Fruit fly (Drosophila melanogaster) whole organism, adult: ENCODE results near the gene CG4281.
A peak's percentile ranks its signal among the peaks of the same experiment; 100 is the strongest.

ENCODE experiments used
- CG11617 ChIP-seq: fragments of 200-800 bp; sonication (Bioruptor generic); optimal IDR thresholded peaks from 2 replicates; lab custom pipeline; 2017; ENCODE audit warnings: mild to moderate bottlenecking, missing biosample characterization, missing genetic modification reagents, missing genetic modification characterization
- CG12768 ChIP-seq: fragments of 200-800 bp; sonication (Bioruptor generic); optimal IDR thresholded peaks from 2 replicates; lab custom pipeline; 2017; ENCODE audit warnings: missing biosample characterization, missing genetic modification characterization, mild to moderate bottlenecking, moderate library complexity, missing genetic modification reagents
- CG14711 ChIP-seq: fragments of 200-800 bp; sonication (Bioruptor generic); optimal IDR thresholded peaks from 2 replicates; lab custom pipeline; 2018; ENCODE audit warnings: missing biosample characterization, mild to moderate bottlenecking, missing genetic modification characterization, moderate library complexity
- CG1620 ChIP-seq: fragments of 200-800 bp; sonication (Bioruptor generic); optimal IDR thresholded peaks from 2 replicates; lab custom pipeline; 2016; ENCODE audit warnings: missing biosample characterization, missing genetic modification characterization
- CG33017 ChIP-seq: fragments of 200-800 bp; sonication (Bioruptor generic); optimal IDR thresholded peaks from 2 replicates; lab custom pipeline; 2018; ENCODE audit warnings: missing biosample characterization, mild to moderate bottlenecking, missing genetic modification characterization, moderate library complexity
- CG5204 ChIP-seq: fragments of 200-800 bp; sonication (Bioruptor generic); optimal IDR thresholded peaks from 2 replicates; lab custom pipeline; 2016; ENCODE audit warnings: missing biosample characterization, missing genetic modification characterization
- CG7045 ChIP-seq: fragments of 200-800 bp; sonication (Bioruptor generic); optimal IDR thresholded peaks from 2 replicates; lab custom pipeline; 2017; ENCODE audit warnings: missing biosample characterization, mild to moderate bottlenecking, missing genetic modification characterization
- CG7101 ChIP-seq: fragments of 200-800 bp; sonication (Bioruptor generic); optimal IDR thresholded peaks from 2 replicates; lab custom pipeline; 2018; ENCODE audit warnings: missing biosample characterization, mild to moderate bottlenecking, missing genetic modification characterization, moderate library complexity
- Clk ChIP-seq: fragments of 200-800 bp; sonication (Bioruptor generic); optimal IDR thresholded peaks from 2 replicates; lab custom pipeline; 2017; ENCODE audit warnings: missing biosample characterization, missing genetic modification characterization
- Crg-1 ChIP-seq: fragments of 200-800 bp; sonication (Bioruptor generic); optimal IDR thresholded peaks from 2 replicates; lab custom pipeline; 2016; ENCODE audit warnings: missing biosample characterization, missing genetic modification characterization
- Hr96 ChIP-seq: fragments of 200-800 bp; sonication (Bioruptor generic); optimal IDR thresholded peaks from 2 replicates; lab custom pipeline; 2016; ENCODE audit warnings: missing biosample characterization, missing genetic modification characterization
- Mnt ChIP-seq: fragments of 200-800 bp; sonication (Bioruptor generic); optimal IDR thresholded peaks from 2 replicates; lab custom pipeline; 2016; ENCODE audit warnings: missing biosample characterization, mild to moderate bottlenecking, missing genetic modification characterization
- bab1 ChIP-seq: fragments of 200-800 bp; sonication (Bioruptor generic); optimal IDR thresholded peaks from 3 replicates; lab custom pipeline; 2019; ENCODE audit warnings: missing biosample characterization, mild to moderate bottlenecking, missing genetic modification characterization, moderate library complexity
- cic ChIP-seq: fragments of 200-800 bp; sonication (Bioruptor generic); optimal IDR thresholded peaks from 2 replicates; lab custom pipeline; 2017; ENCODE audit warnings: missing biosample characterization, mild to moderate bottlenecking, missing genetic modification characterization, moderate library complexity
- cnc ChIP-seq, 2 experiments: fragments of >200 bp; optimal IDR thresholded peaks; 2 replicates each; lab custom pipeline; 2017
- kay ChIP-seq: fragments of 200-800 bp; sonication (Bioruptor generic); peaks from one replicate; lab custom pipeline; 2016; ENCODE audit warnings: missing biosample characterization, missing genetic modification characterization, borderline replicate concordance
- ovo ChIP-seq: fragments of 200-800 bp; sonication (Bioruptor generic); optimal IDR thresholded peaks from 2 replicates; lab custom pipeline; 2016; ENCODE audit warnings: missing biosample characterization, missing genetic modification characterization
- pad ChIP-seq: fragments of 200-800 bp; sonication (Bioruptor generic); optimal IDR thresholded peaks from 3 replicates; lab custom pipeline; 2017; ENCODE audit warnings: missing biosample characterization, missing genetic modification characterization, mild to moderate bottlenecking, moderate library complexity, missing genetic modification reagents
- tj ChIP-seq: fragments of 200-800 bp; sonication (Bioruptor generic); optimal IDR thresholded peaks from 3 replicates; lab custom pipeline; 2017; ENCODE audit warnings: missing biosample characterization, mild to moderate bottlenecking, missing genetic modification characterization, moderate library complexity
- toe ChIP-seq: fragments of 200-800 bp; sonication (Bioruptor generic); optimal IDR thresholded peaks from 2 replicates; lab custom pipeline; 2016; ENCODE audit warnings: missing biosample characterization, missing genetic modification characterization

CG4281 gene

dm6 chrX:2032821-2033436 is 32.0 kb downstream of the CG4281 start:
- peak; percentile 35 for TF ChIP-seq pad (GFP tag; lab: Kevin White, UChicago)
- no peak for TF ChIP-seq bab1 (GFP tag; lab: Kevin White, UChicago)
- peak; percentile 66 for TF ChIP-seq CG14711 (tag; lab: Kevin White, UChicago)
- peak; percentile 25 for TF ChIP-seq tj

dm6 chrX:2032160-2032801 is 32.7 kb downstream of the CG4281 start:
- no peak for TF ChIP-seq CG5204 (GFP tag; lab: Kevin White, UChicago)
- TF ChIP-seq Mnt (GFP tag; lab: Kevin White, UChicago) = no peak
- no peak for TF ChIP-seq kay (GFP tag; lab: Kevin White, UChicago)
- TF ChIP-seq CG1620 (GFP tag; lab: Kevin White, UChicago) = no peak
- TF ChIP-seq CG33017 (tag; lab: Kevin White, UChicago) = no peak
- TF ChIP-seq cic (GFP tag; lab: Kevin White, UChicago) = no peak
- TF ChIP-seq bab1 (GFP tag; lab: Kevin White, UChicago) = no peak
- no peak for TF ChIP-seq CG12768 (GFP tag; lab: Kevin White, UChicago)
- no peak for TF ChIP-seq Clk (GFP tag; lab: Kevin White, UChicago)
- TF ChIP-seq Hr96 (GFP tag; lab: Kevin White, UChicago) = no peak
- no peak for TF ChIP-seq pad (GFP tag; lab: Kevin White, UChicago)
- TF ChIP-seq CG7045 (GFP tag; lab: Kevin White, UChicago) = no peak
- no peak for TF ChIP-seq CG11617 (GFP tag; lab: Kevin White, UChicago)
- TF ChIP-seq Crg-1 = no peak
- no peak for TF ChIP-seq CG14711 (tag; lab: Kevin White, UChicago)

- no peak for TF ChIP-seq CG7101
- TF ChIP-seq tj = peak; percentile 92
These were observed 33.6 kb downstream of the CG4281 start for dm6 chrX:2031308-2031707.

- TF ChIP-seq CG11617 (GFP tag; lab: Kevin White, UChicago) (no peak), CG33017 (tag; lab: Kevin White, UChicago) (no peak), CG5204 (GFP tag; lab: Kevin White, UChicago) (no peak), kay (GFP tag; lab: Kevin White, UChicago) (no peak), CG12768 (GFP tag; lab: Kevin White, UChicago) (no peak), CG1620 (GFP tag; lab: Kevin White, UChicago) (no peak), ovo (GFP tag; lab: Kevin White, UChicago) (no peak), CG14711 (tag; lab: Kevin White, UChicago) (no peak), cnc (optimal IDR thresholded peaks at IDR 0.05; lab: Kevin White, UChicago) (no peak), Mnt (GFP tag; lab: Kevin White, UChicago) (no peak), tj (no peak), CG7045 (GFP tag; lab: Kevin White, UChicago) (no peak), cic (GFP tag; lab: Kevin White, UChicago) (no peak), Hr96 (GFP tag; lab: Kevin White, UChicago) (no peak), pad (GFP tag; lab: Kevin White, UChicago) (no peak), bab1 (GFP tag; lab: Kevin White, UChicago) (no peak), Crg-1 (no peak)
These were observed 40.1 kb downstream of the CG4281 start for dm6 chrX:2024819-2025218.

- TF ChIP-seq tj (no peak), Hr96 (GFP tag; lab: Kevin White, UChicago) (no peak), Crg-1 (no peak), toe (GFP tag; lab: Kevin White, UChicago) (no peak), CG1620 (GFP tag; lab: Kevin White, UChicago) (no peak), CG7101 (no peak), cnc (optimal IDR thresholded peaks at IDR 0.05; lab: Kevin White, UChicago) (no peak), CG33017 (tag; lab: Kevin White, UChicago) (no peak), CG12768 (GFP tag; lab: Kevin White, UChicago) (no peak)
These were observed 51.6 kb downstream of the CG4281 start for dm6 chrX:2013365-2013764.

- TF ChIP-seq tj (peak; percentile 67), CG11617 (GFP tag; lab: Kevin White, UChicago) (peak; percentile 83), bab1 (GFP tag; lab: Kevin White, UChicago) (peak; percentile 33), CG7045 (GFP tag; lab: Kevin White, UChicago) (peak; percentile 41), Mnt (GFP tag; lab: Kevin White, UChicago) (peak; percentile 86), cnc (optimal IDR thresholded peaks at IDR 0.05; lab: Kevin White, UChicago) (no peak), Crg-1 (peak; percentile 87), Clk (GFP tag; lab: Kevin White, UChicago) (peak; percentile 37), CG12768 (GFP tag; lab: Kevin White, UChicago) (peak; percentile 76), CG33017 (tag; lab: Kevin White, UChicago) (peak; percentile 27), pad (GFP tag; lab: Kevin White, UChicago) (peak; percentile 81), kay (GFP tag; lab: Kevin White, UChicago) (no peak), CG14711 (tag; lab: Kevin White, UChicago) (peak; percentile 51), CG5204 (GFP tag; lab: Kevin White, UChicago) (no peak), cic (GFP tag; lab: Kevin White, UChicago) (peak; percentile 50), toe (GFP tag; lab: Kevin White, UChicago) (peak; percentile 25), CG1620 (GFP tag; lab: Kevin White, UChicago) (peak; percentile 84), ovo (GFP tag; lab: Kevin White, UChicago) (peak; percentile 62), CG7101 (peak; percentile 83), Hr96 (GFP tag; lab: Kevin White, UChicago) (peak; percentile 83)
These were observed 52.1 kb downstream of the CG4281 start for dm6 chrX:2012837-2013236.
